Fruit fly (Drosophila melanogaster): Measurements from ENCODE around the gene CG3638.

CG3638 gene

DNA sequence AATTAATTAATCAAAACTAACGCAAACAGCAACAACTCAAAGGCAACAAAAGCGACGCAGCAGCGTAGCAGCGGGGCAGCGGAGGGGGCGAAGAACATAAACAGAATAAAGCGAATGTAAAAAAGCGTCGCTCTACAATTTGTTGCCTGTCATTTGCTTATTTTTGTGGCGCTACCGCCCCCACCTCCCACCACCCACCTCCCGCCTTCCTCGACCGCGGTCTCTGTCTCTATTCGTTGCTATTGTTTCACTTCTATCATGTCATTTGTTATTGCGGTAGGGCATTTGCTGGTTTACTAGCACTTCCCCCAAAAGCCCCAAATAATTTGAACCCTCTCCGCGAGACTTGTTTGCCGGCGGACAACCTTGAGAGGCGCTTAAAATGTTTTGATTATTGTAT is 48.8 kb upstream of the CG3638 start (continued):
- TF ChIP-seq CG8281 (tag; optimal IDR thresholded peaks at IDR 0.05) (no peak), odd (GFP tag; optimal IDR thresholded peaks at IDR 0.05) (no peak), CG6175 (GFP tag; IDR thresholded peaks at IDR 0.05) (peak; percentile 94), CG2202 (tag; optimal IDR thresholded peaks at IDR 0.05) (no peak), CG12769 (tag; optimal IDR thresholded peaks at IDR 0.05) (peak; percentile 71), mirr (GFP tag; optimal IDR thresholded peaks at IDR 0.05) (peak; percentile 58), ap (GFP tag; IDR thresholded peaks at IDR 0.05) (no peak), CG10543 (GFP tag; optimal IDR thresholded peaks at IDR 0.05) (peak; percentile 89), ranshi (GFP tag; IDR thresholded peaks at IDR 0.05) (0 out of 2 replicates have a peak, but pooled peaks have one; percentile 23), knrl (GFP tag; IDR thresholded peaks at IDR 0.05; ENCODE audit: partially characterized antibody) (no peak), D19A (tag; optimal IDR thresholded peaks at IDR 0.05) (peak; percentile 58), sd (tag; optimal IDR thresholded peaks at IDR 0.05) (peak; percentile 81), NC2α (GFP tag; optimal IDR thresholded peaks at IDR 0.05) (no peak), insv (GFP tag; optimal IDR thresholded peaks at IDR 0.05) (no peak), CG18764 (GFP tag; optimal IDR thresholded peaks at IDR 0.05) (no peak), gfzf (GFP tag; optimal IDR thresholded peaks at IDR 0.05) (no peak), Bdp1 (GFP tag; optimal IDR thresholded peaks at IDR 0.05) (no peak), ab (GFP tag; optimal IDR thresholded peaks at IDR 0.05) (no peak), CG32532 (GFP tag; IDR thresholded peaks at IDR 0.05) (0 out of 2 replicates have a peak, but pooled peaks have one; percentile 18), grn (GFP tag; optimal IDR thresholded peaks at IDR 0.05) (no peak), CG8290 (GFP tag; optimal IDR thresholded peaks at IDR 0.05) (no peak), CG8290 (tag; optimal IDR thresholded peaks at IDR 0.05) (peak in 1 of 2 experiments; percentile 35), rib (GFP tag; IDR thresholded peaks at IDR 0.05) (0 out of 2 replicates have a peak, but pooled peaks have one; percentile 19), Meics (GFP tag; optimal IDR thresholded peaks at IDR 0.05) (peak; percentile 3), Rx (GFP tag; IDR thresholded peaks at IDR 0.05) (no peak), CG7987 (GFP tag; optimal IDR thresholded peaks at IDR 0.05) (no peak), Med (GFP tag) (peak; percentile 56), lab (GFP tag; optimal IDR thresholded peaks at IDR 0.05) (peak; percentile 42), tio (GFP tag; optimal IDR thresholded peaks at IDR 0.05) (no peak), sug (tag; optimal IDR thresholded peaks at IDR 0.05) (peak; percentile 36), Adf1 (GFP tag; IDR thresholded peaks at IDR 0.05) (peak; percentile 73), CG10147 (GFP tag; optimal IDR thresholded peaks at IDR 0.05) (peak; percentile 18), crol (GFP tag; IDR thresholded peaks at IDR 0.05) (peak; percentile 89), NfI (GFP tag; optimal IDR thresholded peaks at IDR 0.05) (peak; percentile 4), CG2678 (tag; optimal IDR thresholded peaks at IDR 0.05) (peak; percentile 18), CG17802 (tag; optimal IDR thresholded peaks at IDR 0.05) (no peak), CG3163 (GFP tag; optimal IDR thresholded peaks at IDR 0.05) (no peak), CG7556 (GFP tag; optimal IDR thresholded peaks at IDR 0.05) (no peak), Rfx (GFP tag; IDR thresholded peaks at IDR 0.05) (peak; percentile 27; the same call in 1 of the 2 replicates), Nf-YC (tag; optimal IDR thresholded peaks at IDR 0.05) (peak; percentile 50), prd (optimal IDR thresholded peaks at IDR 0.05) (no peak), prd (GFP tag; IDR thresholded peaks at IDR 0.05) (0 out of 3 replicates have a peak, but pooled peaks have one; percentile 10), CG14014 (GFP tag; IDR thresholded peaks at IDR 0.05) (peak; percentile 31; the same call in 1 of the 2 replicates), CG3847 (GFP tag; IDR thresholded peaks at IDR 0.05) (no peak), tap (tag; optimal IDR thresholded peaks at IDR 0.05) (no peak), jigr1 (GFP tag; IDR thresholded peaks at IDR 0.05) (no peak)

All from whole organism, embryonic.